Fruit fly (Drosophila melanogaster): Measurements from ENCODE around the gene Polr2D.

The Polr2D gene

DNA sequence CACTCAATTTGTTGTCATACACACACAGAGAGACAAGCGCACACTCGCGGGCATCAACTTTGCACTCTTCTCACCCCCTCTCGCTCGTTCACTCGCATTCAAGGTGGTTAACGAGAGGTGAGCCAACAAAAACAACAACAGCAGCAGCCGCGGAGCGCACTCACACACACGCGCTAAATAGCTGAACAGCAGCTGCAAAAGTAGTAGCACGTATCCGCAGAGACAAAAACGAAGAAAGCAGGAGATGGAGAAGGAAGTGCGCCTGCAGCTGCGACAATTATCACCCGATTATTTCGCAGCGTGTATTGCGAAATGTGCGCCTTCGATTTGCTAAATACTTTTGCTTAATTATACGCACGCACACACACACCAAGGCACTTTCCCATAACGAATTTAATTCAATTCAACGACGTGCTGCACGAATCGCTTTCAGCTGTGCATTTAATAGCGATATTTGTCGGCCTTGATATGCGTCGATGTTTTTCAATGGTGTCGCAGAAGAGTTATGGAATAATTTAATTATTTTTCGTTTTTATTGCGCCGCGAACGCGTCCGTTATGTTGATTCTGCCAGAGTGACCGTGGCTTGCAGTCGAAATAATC lies 43.1 kb upstream of the Polr2D start (continued):
- TF ChIP-seq CG6854 (GFP tag; optimal IDR thresholded peaks at IDR 0.05) (no peak), CG10631 (GFP tag; optimal IDR thresholded peaks at IDR 0.05) (no peak), acj6 (GFP tag; optimal IDR thresholded peaks at IDR 0.05) (no peak), Eip75B (GFP tag; optimal IDR thresholded peaks at IDR 0.05) (no peak), Ets96B (tag; optimal IDR thresholded peaks at IDR 0.05) (no peak), Ets21C (GFP tag; optimal IDR thresholded peaks at IDR 0.05) (no peak), salr (GFP tag; optimal IDR thresholded peaks at IDR 0.05) (no peak), CG11294 (GFP tag; IDR thresholded peaks at IDR 0.05) (no peak), pdm3 (GFP tag; optimal IDR thresholded peaks at IDR 0.05) (peak; percentile 5), Smox (GFP tag; optimal IDR thresholded peaks at IDR 0.05) (no peak), CG8119 (GFP tag; IDR thresholded peaks at IDR 0.05) (peak; percentile 57), CG11902 (GFP tag; optimal IDR thresholded peaks at IDR 0.05) (no peak), CG6276 (GFP tag; optimal IDR thresholded peaks at IDR 0.05) (peak; percentile 46), dsx (GFP tag; optimal IDR thresholded peaks at IDR 0.05; ENCODE audit: poor library complexity, severe bottlenecking) (no peak), Met (GFP tag; optimal IDR thresholded peaks at IDR 0.05) (no peak), fd59A (GFP tag; optimal IDR thresholded peaks at IDR 0.05) (no peak), CG6808 (GFP tag; optimal IDR thresholded peaks at IDR 0.05) (no peak), achi (GFP tag; optimal IDR thresholded peaks at IDR 0.05) (peak; percentile 19), CG16779 (tag; optimal IDR thresholded peaks at IDR 0.05) (peak; percentile 28), CG6163 (GFP tag; IDR thresholded peaks at IDR 0.05) (peak; percentile 80), Hr4 (GFP tag; optimal IDR thresholded peaks at IDR 0.05) (peak; percentile 12), Blimp-1 (GFP tag; optimal IDR thresholded peaks at IDR 0.05) (no peak), lz (GFP tag; optimal IDR thresholded peaks at IDR 0.05) (no peak), spab (GFP tag; optimal IDR thresholded peaks at IDR 0.05) (no peak)

DNA sequence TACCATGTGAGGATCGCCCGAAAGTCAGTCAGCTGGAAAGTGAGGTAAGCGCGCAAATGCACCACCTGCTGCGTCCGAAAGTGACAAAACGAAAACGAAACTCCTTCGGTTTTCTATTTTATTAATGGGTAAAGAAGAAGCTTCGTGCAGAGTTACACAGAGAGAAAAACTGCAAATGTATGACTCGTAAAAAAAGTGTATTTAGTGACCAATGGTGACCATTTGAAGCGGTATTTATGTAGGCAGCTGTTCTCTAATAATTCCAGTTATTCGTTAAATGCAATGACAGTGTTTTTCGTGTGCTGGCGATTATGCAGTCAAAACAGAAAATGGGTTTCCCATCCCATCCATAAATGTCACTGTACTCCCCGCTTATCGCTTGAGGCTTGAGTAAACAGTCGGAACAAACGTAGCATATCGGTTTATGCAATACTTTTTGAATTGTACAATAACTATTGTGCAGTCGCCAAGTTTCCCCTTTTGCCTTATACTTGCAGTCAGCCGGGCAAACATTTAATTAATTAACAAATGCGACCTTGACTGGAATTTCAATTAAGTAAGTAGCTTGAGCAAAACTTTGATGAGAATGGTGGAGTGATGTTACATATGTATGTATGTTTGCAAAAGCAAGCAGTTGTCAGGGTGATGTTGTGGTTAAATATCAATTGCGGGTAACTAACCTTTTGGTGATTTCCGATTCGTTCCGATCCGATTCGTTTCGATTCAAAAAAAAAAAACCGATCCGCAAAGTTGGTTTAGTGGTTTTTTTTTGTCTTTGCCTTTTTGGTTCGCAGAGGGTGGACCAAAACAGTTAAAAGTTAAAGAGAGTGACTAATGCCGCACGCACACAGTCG lies 42.4 kb upstream of the Polr2D start:
- TF ChIP-seq net (GFP tag; optimal IDR thresholded peaks at IDR 0.05), result no peak
- TF ChIP-seq CG16779 (tag; optimal IDR thresholded peaks at IDR 0.05), result no peak
- TF ChIP-seq Ets21C (GFP tag; optimal IDR thresholded peaks at IDR 0.05), result no peak
- no peak for TF ChIP-seq Hr39 (GFP tag; optimal IDR thresholded peaks at IDR 0.05)
- no peak for TF ChIP-seq CG1621 (tag; optimal IDR thresholded peaks at IDR 0.05)
- peak; percentile 41; the same call in 1 of the 2 replicates for TF ChIP-seq Gug (GFP tag; IDR thresholded peaks at IDR 0.05)
- TF ChIP-seq Eip93F (GFP tag; optimal IDR thresholded peaks at IDR 0.05), result no peak
- TF ChIP-seq CG6854 (GFP tag; optimal IDR thresholded peaks at IDR 0.05), result no peak
- peak; percentile 37 for TF ChIP-seq Sox14 (GFP tag; optimal IDR thresholded peaks at IDR 0.05)
- TF ChIP-seq spab (GFP tag; optimal IDR thresholded peaks at IDR 0.05), result no peak
- peak; percentile 18 for TF ChIP-seq CG8632 (GFP tag; optimal IDR thresholded peaks at IDR 0.05)
- peak; percentile 6 for TF ChIP-seq fd59A (GFP tag; optimal IDR thresholded peaks at IDR 0.05)
- TF ChIP-seq fkh (GFP tag; optimal IDR thresholded peaks at IDR 0.05), result peak; percentile 52
- peak; percentile 12 for TF ChIP-seq CG31627 (GFP tag; optimal IDR thresholded peaks at IDR 0.05)
- no peak for TF ChIP-seq Hr38 (GFP tag; optimal IDR thresholded peaks at IDR 0.05)
- peak; percentile 42; the same call in 1 of the 3 replicates for TF ChIP-seq CG8119 (GFP tag; IDR thresholded peaks at IDR 0.05)
- TF ChIP-seq CG3919 (GFP tag; optimal IDR thresholded peaks at IDR 0.05), result no peak
- no peak for TF ChIP-seq Blimp-1 (GFP tag; optimal IDR thresholded peaks at IDR 0.05)
- no peak for TF ChIP-seq Lpt (GFP tag; optimal IDR thresholded peaks at IDR 0.05)
- TF ChIP-seq Eip75B (GFP tag; optimal IDR thresholded peaks at IDR 0.05), result peak; percentile 22
- TF ChIP-seq acj6 (GFP tag; optimal IDR thresholded peaks at IDR 0.05), result peak; percentile 12
- TF ChIP-seq CG11294 (GFP tag; IDR thresholded peaks at IDR 0.05), result peak; percentile 33; the same call in 1 of the 2 replicates
- TF ChIP-seq CG34406 (GFP tag; optimal IDR thresholded peaks at IDR 0.05), result peak; percentile 24
- TF ChIP-seq Sox15 (GFP tag; optimal IDR thresholded peaks at IDR 0.05), result no peak
- no peak for TF ChIP-seq CG8319 (GFP tag; optimal IDR thresholded peaks at IDR 0.05)
- TF ChIP-seq esn (GFP tag; optimal IDR thresholded peaks at IDR 0.05), result no peak
- peak; percentile 65 for TF ChIP-seq CG32006 (GFP tag; optimal IDR thresholded peaks at IDR 0.05)
- TF ChIP-seq CG6792 (GFP tag; optimal IDR thresholded peaks at IDR 0.05), result no peak
- TF ChIP-seq Eip78C (GFP tag), result peak; percentile 40
- TF ChIP-seq CG11902 (GFP tag; optimal IDR thresholded peaks at IDR 0.05), result no peak
- peak; percentile 19 for TF ChIP-seq CG4318 (GFP tag; optimal IDR thresholded peaks at IDR 0.05)
- TF ChIP-seq CG15336 (GFP tag; IDR thresholded peaks at IDR 0.05), result peak; percentile 47; the same call in 1 of the 2 replicates
- no peak for TF ChIP-seq CG11762 (GFP tag; optimal IDR thresholded peaks at IDR 0.05; ENCODE audit: insufficient read depth)
- TF ChIP-seq CG10669 (GFP tag; optimal IDR thresholded peaks at IDR 0.05), result peak; percentile 26
